Worm (Caenorhabditis elegans) whole organism, L4 larva: ENCODE data around the gene col-40.

Experiments used
- F44E2.7 ChIP-seq: fragments of 200-800 bp; sonication (Bioruptor generic); IDR thresholded peaks from 2 replicates; pipeline ENCODE4 v2.1.2; 2022; ENCODE audit warnings: missing genetic modification characterization, missing compliant biosample characterization
- T20F7.1 ChIP-seq: fragments of 200-800 bp; sonication (Bioruptor generic); optimal IDR thresholded peaks from 2 replicates; lab custom pipeline; 2018; ENCODE audit warnings: mild to moderate bottlenecking, missing genetic modification characterization, missing compliant biosample characterization
- Y48G9A.11 ChIP-seq: fragments of 200-800 bp; sonication (Bioruptor generic); IDR thresholded peaks from 2 replicates; pipeline ENCODE4 v1.3.6; 2022; ENCODE audit warnings: missing genetic modification reagents, missing genetic modification characterization, missing compliant biosample characterization
- Y5F2A.4 ChIP-seq: fragments of 200-800 bp; sonication (Bioruptor generic); optimal IDR thresholded peaks from 2 replicates; lab custom pipeline; 2018; ENCODE audit warnings: mild to moderate bottlenecking, missing genetic modification characterization, missing compliant biosample characterization
- arid-1 ChIP-seq: fragments of 200-800 bp; sonication (Bioruptor generic); conservative IDR thresholded peaks from 2 replicates; pipeline ENCODE4 v1.3.6; 2022; ENCODE audit warnings: missing genetic modification reagents, missing genetic modification characterization, missing compliant biosample characterization
- attf-4 ChIP-seq: sonication (generic microtip); optimal IDR thresholded peaks from 3 replicates; lab custom pipeline; 2017; ENCODE audit warnings: missing biosample characterization, missing genetic modification characterization
- ceh-32 ChIP-seq: sonication (generic microtip); optimal IDR thresholded peaks from 2 replicates; lab custom pipeline; 2016; ENCODE audit warnings: mild to moderate bottlenecking, missing genetic modification characterization, missing compliant biosample characterization; ENCODE audit not compliant: poor library complexity
- daf-19 ChIP-seq: fragments of 200-800 bp; sonication (Bioruptor generic); conservative IDR thresholded peaks from 2 replicates; pipeline ENCODE4 v1.3.6; 2022; ENCODE audit warnings: missing genetic modification characterization, missing compliant biosample characterization
- daf-8 ChIP-seq: fragments of 200-800 bp; sonication (Bioruptor generic); IDR thresholded peaks from 2 replicates; pipeline ENCODE4 v1.3.6; 2022; ENCODE audit warnings: missing genetic modification characterization, missing compliant biosample characterization
- dmd-9 ChIP-seq: fragments of 200-800 bp; sonication (Bioruptor generic); IDR thresholded peaks from 2 replicates; pipeline ENCODE4 v1.3.6; 2022; ENCODE audit warnings: missing genetic modification reagents, missing genetic modification characterization, missing compliant biosample characterization
- dpl-1 ChIP-seq: fragments of 150-350 bp; optimal IDR thresholded peaks from 2 replicates; lab custom pipeline; 2014; ENCODE audit warnings: missing biosample characterization, missing genetic modification reagents, missing genetic modification characterization
- egl-43 ChIP-seq: fragments of 200-800 bp; sonication (Bioruptor generic); IDR thresholded peaks from 2 replicates; pipeline ENCODE4 v1.3.6; 2022; ENCODE audit warnings: missing genetic modification reagents, missing genetic modification characterization, missing compliant biosample characterization
- fkh-10 ChIP-seq: fragments of 150-350 bp; optimal IDR thresholded peaks from 2 replicates; lab custom pipeline; 2014; ENCODE audit warnings: missing biosample characterization, missing genetic modification reagents, missing genetic modification characterization
- hlh-11 ChIP-seq: fragments of 200-800 bp; sonication (Bioruptor generic); optimal IDR thresholded peaks from 2 replicates; lab custom pipeline; 2018; ENCODE audit warnings: mild to moderate bottlenecking, missing genetic modification characterization, missing compliant biosample characterization
- jun-1 ChIP-seq: fragments of 150-350 bp; optimal IDR thresholded peaks from 2 replicates; lab custom pipeline; 2014; ENCODE audit warnings: missing biosample characterization, missing genetic modification reagents, missing genetic modification characterization
- lin-38 ChIP-seq: fragments of 200-800 bp; sonication (Bioruptor generic); IDR thresholded peaks from 2 replicates; pipeline ENCODE4 v1.3.6; 2022; ENCODE audit warnings: missing genetic modification reagents, missing genetic modification characterization, missing compliant biosample characterization
- lsy-2 ChIP-seq, 2 experiments: fragments of 150-350 bp in 1 of 2; sonication (generic microtip) in 1 of 2; optimal IDR thresholded peaks; 2 replicates each; lab custom pipeline; 2014 to 2017; ENCODE audit warnings: missing biosample characterization in 2 of 2, missing genetic modification characterization in 2 of 2
- madf-5 ChIP-seq, 2 experiments: fragments of 200-800 bp; sonication (Bioruptor generic); IDR thresholded peaks; 2 replicates each; pipeline ENCODE4 v1.3.6; 2022; ENCODE audit warnings: missing compliant biosample characterization in 2 of 2, missing genetic modification characterization in 2 of 2
- mdt-29 ChIP-seq: fragments of 200-800 bp; sonication (Bioruptor generic); IDR thresholded peaks from 2 replicates; pipeline ENCODE4 v1.3.6; 2022; ENCODE audit warnings: missing genetic modification reagents, missing genetic modification characterization, missing compliant biosample characterization
- nhr-10 ChIP-seq: fragments of 150-350 bp; optimal IDR thresholded peaks from 2 replicates; lab custom pipeline; 2014; ENCODE audit warnings: missing biosample characterization, missing genetic modification characterization
- nhr-102 ChIP-seq: sonication (generic microtip); optimal IDR thresholded peaks from 2 replicates; lab custom pipeline; 2016; ENCODE audit warnings: mild to moderate bottlenecking, missing genetic modification characterization, moderate library complexity, missing compliant biosample characterization
- nhr-77 ChIP-seq: fragments of 150-350 bp; optimal IDR thresholded peaks from 2 replicates; lab custom pipeline; 2014; ENCODE audit warnings: missing biosample characterization, missing genetic modification characterization
- set-16 ChIP-seq: fragments of 200-800 bp; sonication (Bioruptor generic); IDR thresholded peaks from 2 replicates; pipeline ENCODE4 v1.3.6; 2022; ENCODE audit warnings: missing genetic modification reagents, missing genetic modification characterization, missing compliant biosample characterization
- spr-1 ChIP-seq: sonication (generic microtip); optimal IDR thresholded peaks from 2 replicates; lab custom pipeline; 2016; ENCODE audit warnings: mild to moderate bottlenecking, missing genetic modification characterization, missing compliant biosample characterization
- unc-130 ChIP-seq: sonication (generic microtip); optimal IDR thresholded peaks from 2 replicates; lab custom pipeline; 2016; ENCODE audit warnings: missing genetic modification reagents, missing genetic modification characterization, missing compliant biosample characterization
- unc-39 ChIP-seq: sonication (generic microtip); optimal IDR thresholded peaks from 2 replicates; lab custom pipeline; 2017; ENCODE audit warnings: missing biosample characterization, missing genetic modification characterization
- unc-62 ChIP-seq, 3 experiments: fragments of 150-350 bp in 1 of 3; sonication (generic microtip); optimal IDR thresholded peaks in 2 of 3; peaks in 1 of 3; 1 replicate in 1 of 3; 2 replicates in 2 of 3; lab custom pipeline; 2014 to 2017; ENCODE audit warnings: missing biosample characterization in 3 of 3, missing genetic modification characterization in 3 of 3, missing genetic modification reagents in 3 of 3, missing genotype in 1 of 3
- zag-1 ChIP-seq: fragments of 150-350 bp; optimal IDR thresholded peaks from 2 replicates; lab custom pipeline; 2014; ENCODE audit warnings: missing biosample characterization, missing genetic modification characterization
- zip-11 ChIP-seq: fragments of 200-800 bp; sonication (Bioruptor generic); IDR thresholded peaks from 2 replicates; pipeline ENCODE4 v1.3.6; 2022; ENCODE audit warnings: missing genetic modification characterization, missing compliant biosample characterization
- ztf-11 ChIP-seq: fragments of 150-350 bp; optimal IDR thresholded peaks from 2 replicates; lab custom pipeline; 2014; ENCODE audit warnings: missing biosample characterization, missing genetic modification characterization
- ztf-7 ChIP-seq: fragments of 150-350 bp; optimal IDR thresholded peaks from 2 replicates; lab custom pipeline; 2014; ENCODE audit warnings: missing biosample characterization, missing genetic modification characterization

The col-40 gene

DNA sequence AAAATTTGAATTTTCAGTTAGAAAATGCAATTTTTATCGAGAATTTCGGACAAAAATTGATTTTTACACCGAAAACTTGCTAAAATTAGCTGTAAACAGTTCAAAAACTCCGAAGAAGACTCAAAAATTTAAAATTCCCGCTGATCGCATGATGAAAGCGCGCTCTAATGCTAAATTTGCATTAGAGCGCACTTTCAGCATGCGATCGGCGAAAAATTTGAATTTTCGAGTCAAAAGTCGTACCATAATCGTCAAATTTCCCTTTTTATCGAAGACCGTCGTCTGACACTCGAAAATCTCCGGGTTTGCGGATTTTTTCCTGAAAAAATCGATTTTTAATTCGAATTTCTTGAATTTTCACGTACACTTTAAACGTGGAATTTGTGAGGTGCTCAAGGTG lies 26.5 kb upstream of the col-40 start:
- TF ChIP-seq Y48G9A.11 (GFP tag; lab: Robert Waterston, UW), result no peak
- peak; percentile 63 for TF ChIP-seq lin-38
- no peak for TF ChIP-seq jun-1 (tag; lab: Kevin White, UChicago)
- no peak for TF ChIP-seq zip-11
- no peak for TF ChIP-seq arid-1 (GFP tag; lab: Robert Waterston, UW)
- TF ChIP-seq fkh-10 (GFP tag; lab: Kevin White, UChicago), result no peak

DNA sequence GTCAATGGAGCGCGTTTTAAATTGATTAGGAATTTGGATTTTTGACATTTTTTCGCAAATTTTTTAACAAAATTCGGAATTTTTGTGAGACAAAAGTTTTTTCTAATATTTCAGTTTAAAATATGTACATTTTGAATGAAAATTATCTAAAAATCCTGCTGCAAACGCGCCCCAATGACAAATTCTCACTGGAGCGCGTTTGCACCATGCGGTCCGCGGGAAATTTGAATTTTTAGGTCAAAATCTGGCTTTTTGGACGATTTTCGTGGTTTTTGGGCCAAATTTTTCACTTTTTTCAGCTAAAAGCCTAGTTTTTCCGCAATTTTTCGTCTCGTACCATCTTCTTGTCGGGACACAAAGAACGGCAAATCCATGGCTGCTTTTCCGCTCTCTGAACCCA lies 26.0 kb upstream of the col-40 start:
- no peak for TF ChIP-seq set-16
- no peak for TF ChIP-seq hlh-11 (tag; lab: Kevin White, UChicago)
- TF ChIP-seq lsy-2 (tag; optimal IDR thresholded peaks at IDR 0.05; lab: Kevin White, UChicago), result no peak
- no peak for TF ChIP-seq daf-19 (GFP tag; lab: Robert Waterston, UW)
- TF ChIP-seq lin-38, result peak; percentile 81
- no peak for TF ChIP-seq T20F7.1 (GFP tag; lab: Kevin White, UChicago)

DNA sequence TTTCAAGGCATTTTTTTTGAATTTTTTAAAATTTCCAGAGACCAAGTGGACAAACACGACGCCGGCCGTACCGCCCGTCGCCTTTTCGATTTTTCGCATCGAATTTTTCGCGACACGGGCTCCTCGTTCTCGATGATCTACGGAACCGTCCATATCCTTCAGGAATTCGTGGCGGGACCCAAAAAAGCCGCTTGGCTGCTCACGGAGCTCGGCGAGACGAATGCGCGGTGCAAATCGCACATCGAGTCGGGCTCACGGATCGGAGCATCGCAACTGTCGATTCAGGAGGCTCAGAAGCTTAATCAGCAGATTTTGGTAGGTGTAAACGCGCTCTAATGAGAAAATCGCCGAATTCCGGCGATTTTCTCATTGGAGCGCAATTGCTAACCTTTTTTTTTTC lies 25.1 kb upstream of the col-40 start:
- no peak for TF ChIP-seq jun-1 (tag; lab: Kevin White, UChicago)
- peak; percentile 75 for TF ChIP-seq set-16
- TF ChIP-seq T20F7.1 (GFP tag; lab: Kevin White, UChicago), result no peak
- TF ChIP-seq zag-1, result no peak
- TF ChIP-seq mdt-29 (GFP tag; lab: Robert Waterston, UW), result no peak
- TF ChIP-seq Y5F2A.4, result no peak
- no peak for TF ChIP-seq F44E2.7
- TF ChIP-seq daf-19 (GFP tag; lab: Robert Waterston, UW), result no peak
- TF ChIP-seq spr-1 (tag; lab: Kevin White, UChicago), result no peak

DNA sequence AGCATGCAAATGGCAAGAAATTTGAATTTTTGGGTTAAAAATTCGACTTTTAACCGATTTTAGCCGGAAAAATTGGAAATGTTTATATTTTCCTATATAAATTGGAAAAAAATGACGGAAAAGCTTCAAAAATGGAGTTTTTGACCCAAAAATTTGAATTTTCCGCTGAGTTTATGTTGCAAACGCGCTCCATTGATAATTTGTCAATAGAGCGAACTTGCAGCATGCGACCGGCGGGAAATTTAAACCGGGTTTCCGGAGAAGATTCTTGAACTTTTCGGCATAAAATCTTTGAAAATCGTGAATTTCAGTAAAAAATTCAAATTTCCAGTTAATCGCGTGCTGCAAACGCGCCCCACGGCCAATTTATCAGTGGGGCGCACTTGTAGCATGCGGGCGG lies 24.6 kb upstream of the col-40 start:
- TF ChIP-seq nhr-10 (no peak), unc-39 (tag; lab: Kevin White, UChicago) (no peak), F44E2.7 (no peak), lin-38 (peak; percentile 88), dmd-9 (GFP tag; lab: Robert Waterston, UW) (no peak), daf-8 (GFP tag; lab: Robert Waterston, UW) (no peak), jun-1 (tag; lab: Kevin White, UChicago) (no peak)

DNA sequence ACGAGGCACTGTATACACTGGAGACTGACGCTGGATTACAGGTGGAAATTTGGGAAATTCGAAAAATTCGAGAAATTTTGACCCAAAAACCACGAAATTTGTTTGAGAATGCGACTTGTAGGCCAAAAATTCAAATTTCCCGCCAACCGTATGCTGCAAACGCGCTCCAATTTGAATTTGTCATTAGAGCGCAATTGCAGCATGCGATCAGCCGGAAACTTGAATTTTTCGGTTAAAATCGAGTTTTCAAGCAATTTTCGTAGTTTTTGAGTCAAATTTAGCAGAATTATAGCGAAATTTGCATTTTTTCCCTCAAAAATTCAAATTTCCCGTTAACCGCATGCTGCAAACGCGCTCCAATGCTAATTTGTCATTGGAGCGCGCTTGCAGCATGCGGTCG lies 23.5 kb upstream of the col-40 start:
- no peak for TF ChIP-seq ztf-11 (tag; lab: Kevin White, UChicago)
- peak; percentile 90 for TF ChIP-seq lin-38

DNA sequence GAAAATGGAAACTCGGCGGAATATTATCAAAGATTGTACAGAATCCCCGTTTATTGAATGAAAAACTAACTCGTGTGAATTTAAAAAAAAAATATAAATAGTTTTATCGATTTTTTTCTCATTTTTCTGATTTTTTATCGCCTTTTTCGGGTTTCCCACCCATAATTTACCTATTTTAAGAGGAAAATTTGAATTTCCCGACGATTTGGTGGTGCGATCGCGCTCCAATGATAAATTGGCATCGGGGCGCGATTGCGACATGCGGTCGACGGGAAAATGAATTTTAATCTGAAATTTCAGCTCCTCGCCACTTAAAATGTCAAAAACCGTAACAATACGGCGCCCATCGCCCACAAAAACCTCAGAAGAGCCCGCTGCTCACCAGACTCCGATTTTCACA lies 20.9 kb upstream of the col-40 start, which contains the start of gene taf-6.1:
taf-6.1 (plus strand) TSS at position 301 of the 400 bp plus-strand sequence.
- TF ChIP-seq unc-62 (GFP tag; optimal IDR thresholded peaks at IDR 0.05 in 1 of 2; lab: Kevin White, UChicago) (peak in 1 of 2 experiments; percentile 18), unc-62 (tag; optimal IDR thresholded peaks at IDR 0.05; lab: Kevin White, UChicago) (no peak), ztf-7 (tag; lab: Kevin White, UChicago) (no peak), arid-1 (GFP tag; lab: Robert Waterston, UW) (no peak), nhr-102 (tag; lab: Kevin White, UChicago) (no peak), nhr-77 (tag; lab: Kevin White, UChicago) (no peak), lin-38 (peak; percentile 36)

DNA sequence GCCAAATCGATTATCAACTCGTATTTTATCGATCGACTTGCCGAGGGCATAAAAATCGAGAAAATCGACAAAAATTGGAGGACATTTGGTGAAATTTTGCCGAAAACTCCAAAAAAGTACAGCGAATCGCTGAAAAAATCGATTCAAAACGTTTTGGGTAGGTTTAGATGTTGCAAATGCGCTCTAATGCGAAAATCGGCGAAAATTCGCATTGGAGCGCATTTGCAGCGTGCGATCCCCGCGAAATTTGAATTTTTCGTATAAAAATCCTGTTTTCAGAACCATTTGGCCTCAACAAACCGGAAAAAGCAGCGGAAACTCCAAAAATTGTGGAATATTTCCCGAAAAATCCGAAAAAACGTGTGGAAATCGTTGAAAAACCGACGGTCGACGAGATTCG lies 19.7 kb upstream of the col-40 start:
- TF ChIP-seq dpl-1 (no peak), egl-43 (GFP tag; lab: Robert Waterston, UW) (no peak), madf-5 (GFP tag; IDR thresholded peaks at IDR 0.05; lab: Robert Waterston, UW) (no peak), nhr-77 (tag; lab: Kevin White, UChicago) (no peak), jun-1 (tag; lab: Kevin White, UChicago) (no peak), unc-130 (GFP tag; lab: Kevin White, UChicago) (no peak), attf-4 (tag; lab: Kevin White, UChicago) (no peak), unc-62 (GFP tag; optimal IDR thresholded peaks at IDR 0.05 in 1 of 2; lab: Kevin White, UChicago) (peak in 1 of 2 experiments; percentile 54), unc-62 (tag; optimal IDR thresholded peaks at IDR 0.05; lab: Kevin White, UChicago) (no peak), ceh-32 (no peak), lin-38 (peak; percentile 80)
